Fruit fly (Drosophila melanogaster) whole organism, embryonic: ENCODE measurements around the gene Tom.

Experiments used
- Bgb ChIP-seq: fragments of 200-800 bp; sonication (Bioruptor generic); IDR thresholded peaks from 2 replicates; pipeline ENCODE4 v1.3.6; 2022; ENCODE audit warnings: missing biosample characterization, missing genetic modification characterization; ENCODE audit not compliant: partially characterized antibody
- CG10431 ChIP-seq: fragments of 200-800 bp; sonication (Bioruptor generic); optimal IDR thresholded peaks from 3 replicates; lab custom pipeline; 2018; ENCODE audit warnings: missing biosample characterization, mild to moderate bottlenecking, missing genetic modification characterization
- CG12299 ChIP-seq: fragments of 200-800 bp; sonication (Bioruptor generic); optimal IDR thresholded peaks from 2 replicates; lab custom pipeline; 2018; ENCODE audit warnings: missing biosample characterization, mild to moderate bottlenecking, missing genetic modification characterization
- CG12744 ChIP-seq: fragments of 200-800 bp; sonication (Bioruptor generic); optimal IDR thresholded peaks from 2 replicates; lab custom pipeline; 2016; ENCODE audit warnings: missing biosample characterization, missing genetic modification characterization
- CG13296 ChIP-seq: fragments of 200-800 bp; sonication (Bioruptor generic); optimal IDR thresholded peaks from 3 replicates; lab custom pipeline; 2018; ENCODE audit warnings: missing biosample characterization, mild to moderate bottlenecking, missing genetic modification characterization
- CG14667 ChIP-seq: fragments of 200-800 bp; sonication (Bioruptor generic); IDR thresholded peaks from 2 replicates; pipeline ENCODE4 v1.3.6; 2022; ENCODE audit warnings: missing biosample characterization, missing genetic modification characterization
- CG15011 ChIP-seq: fragments of 200-800 bp; sonication (Bioruptor generic); optimal IDR thresholded peaks from 3 replicates; lab custom pipeline; 2018; ENCODE audit warnings: missing biosample characterization, mild to moderate bottlenecking, missing genetic modification characterization
- CG15479 ChIP-seq: fragments of 200-800 bp; sonication (Bioruptor generic); optimal IDR thresholded peaks from 3 replicates; lab custom pipeline; 2019; ENCODE audit warnings: missing biosample characterization, mild to moderate bottlenecking, missing genetic modification characterization, moderate library complexity
- CG17186 ChIP-seq: fragments of 200-800 bp; sonication (Bioruptor generic); optimal IDR thresholded peaks from 3 replicates; lab custom pipeline; 2017; ENCODE audit warnings: missing biosample characterization, missing genetic modification reagents, missing genetic modification characterization
- CG2120 ChIP-seq: fragments of 200-800 bp; sonication (Bioruptor generic); optimal IDR thresholded peaks from 3 replicates; lab custom pipeline; 2016; ENCODE audit warnings: missing biosample characterization, missing genetic modification characterization
- CG4617 ChIP-seq: fragments of 200-800 bp; sonication (Bioruptor generic); optimal IDR thresholded peaks from 3 replicates; lab custom pipeline; 2016; ENCODE audit warnings: missing biosample characterization, missing genetic modification characterization, borderline replicate concordance
- CG5245 ChIP-seq: fragments of 200-800 bp; sonication (Bioruptor generic); optimal IDR thresholded peaks from 3 replicates; lab custom pipeline; 2016; ENCODE audit warnings: missing biosample characterization, missing genetic modification characterization
- CG6854 ChIP-seq: fragments of 200-800 bp; sonication (Bioruptor generic); optimal IDR thresholded peaks from 3 replicates; lab custom pipeline; 2017; ENCODE audit warnings: missing biosample characterization, mild to moderate bottlenecking, missing genetic modification characterization
- CG9817 ChIP-seq: fragments of 200-800 bp; sonication (Bioruptor generic); optimal IDR thresholded peaks from 2 replicates; lab custom pipeline; 2018; ENCODE audit warnings: missing biosample characterization, mild to moderate bottlenecking, missing genetic modification characterization, moderate library complexity
- Deaf1 ChIP-seq: fragments of 200-800 bp; optimal IDR thresholded peaks from 3 replicates; lab custom pipeline; 2019; ENCODE audit warnings: missing biosample characterization, mild to moderate bottlenecking, missing genetic modification characterization, moderate library complexity
- Fer2 ChIP-seq: fragments of 200-800 bp; sonication (Bioruptor generic); optimal IDR thresholded peaks from 2 replicates; lab custom pipeline; 2018; ENCODE audit warnings: missing biosample characterization, mild to moderate bottlenecking, missing genetic modification characterization, moderate library complexity
- Fer3 ChIP-seq: fragments of 200-800 bp; sonication (Bioruptor generic); optimal IDR thresholded peaks from 2 replicates; lab custom pipeline; 2018; ENCODE audit warnings: missing biosample characterization, mild to moderate bottlenecking, missing genetic modification characterization, moderate library complexity
- H2.0 ChIP-seq: fragments of 200-800 bp; sonication (Bioruptor generic); IDR thresholded peaks from 2 replicates; pipeline ENCODE4 v1.3.6; 2022; ENCODE audit warnings: missing biosample characterization, missing genetic modification characterization
- HLH4C ChIP-seq: fragments of 200-800 bp; sonication (Bioruptor generic); IDR thresholded peaks from 3 replicates; pipeline ENCODE4 v1.3.6; 2022; ENCODE audit warnings: missing biosample characterization, missing genetic modification characterization; ENCODE audit not compliant: partially characterized antibody
- Lim3 ChIP-seq: fragments of 200-800 bp; sonication (Bioruptor generic); IDR thresholded peaks from 2 replicates; pipeline ENCODE4 v1.3.6; 2022; ENCODE audit warnings: missing biosample characterization, missing genetic modification characterization
- MTF-1 ChIP-seq: fragments of 200-800 bp; sonication (Bioruptor generic); optimal IDR thresholded peaks from 2 replicates; lab custom pipeline; 2018; ENCODE audit warnings: missing biosample characterization, mild to moderate bottlenecking, missing genetic modification characterization, borderline replicate concordance
- NfI ChIP-seq: fragments of 200-800 bp; sonication (Bioruptor generic); optimal IDR thresholded peaks from 3 replicates; lab custom pipeline; 2018; ENCODE audit warnings: missing biosample characterization, mild to moderate bottlenecking, missing genetic modification characterization, moderate library complexity
- Optix ChIP-seq: fragments of 200-800 bp; sonication (Bioruptor generic); IDR thresholded peaks from 3 replicates; pipeline ENCODE4 v1.3.6; 2022; ENCODE audit warnings: missing biosample characterization, missing genetic modification characterization
- Side ChIP-seq: fragments of 200-800 bp; sonication (Bioruptor generic); optimal IDR thresholded peaks from 2 replicates; lab custom pipeline; 2016; ENCODE audit warnings: missing biosample characterization, missing genetic modification characterization
- TFAM ChIP-seq: fragments of 200-800 bp; sonication (Bioruptor generic); optimal IDR thresholded peaks from 2 replicates; lab custom pipeline; 2017; ENCODE audit warnings: missing biosample characterization, missing genetic modification characterization, inconsistent platforms
- Usf ChIP-seq: fragments of 200-800 bp; sonication (Bioruptor generic); optimal IDR thresholded peaks from 2 replicates; lab custom pipeline; 2017; ENCODE audit warnings: missing genotype, missing biosample characterization, missing genetic modification characterization
- YL-1 ChIP-seq: fragments of 200-800 bp; sonication (Bioruptor generic); optimal IDR thresholded peaks from 3 replicates; lab custom pipeline; 2017; ENCODE audit warnings: missing biosample characterization, mild to moderate bottlenecking, missing genetic modification characterization
- az2 ChIP-seq: fragments of 200-800 bp; sonication (Bioruptor generic); optimal IDR thresholded peaks from 3 replicates; lab custom pipeline; 2016; ENCODE audit warnings: missing biosample characterization, missing genetic modification characterization
- bigmax ChIP-seq: fragments of 200-800 bp; sonication (Bioruptor generic); optimal IDR thresholded peaks from 2 replicates; lab custom pipeline; 2018; ENCODE audit warnings: missing biosample characterization, mild to moderate bottlenecking, missing genetic modification characterization
- bowl ChIP-seq: fragments of 200-800 bp; sonication (Bioruptor generic); IDR thresholded peaks from 2 replicates; pipeline ENCODE4 v1.3.6; 2022; ENCODE audit warnings: missing biosample characterization, missing genetic modification characterization
- br ChIP-seq: fragments of >200 bp; optimal IDR thresholded peaks from 2 replicates; lab custom pipeline; 2017
- cato ChIP-seq: fragments of 200-800 bp; sonication (Bioruptor generic); optimal IDR thresholded peaks from 2 replicates; lab custom pipeline; 2016; ENCODE audit warnings: missing biosample characterization, missing genetic modification characterization, borderline replicate concordance
- danr ChIP-seq: fragments of 200-800 bp; sonication (Bioruptor generic); IDR thresholded peaks from 2 replicates; pipeline ENCODE4 v1.3.6; 2022; ENCODE audit warnings: missing biosample characterization, missing genetic modification characterization
- dimm ChIP-seq: fragments of 200-800 bp; sonication (Bioruptor generic); IDR thresholded peaks from 2 replicates; pipeline ENCODE4 v1.3.6; 2022; ENCODE audit warnings: missing biosample characterization, missing genetic modification characterization
- gce ChIP-seq: fragments of 200-800 bp; sonication (Bioruptor generic); IDR thresholded peaks from 3 replicates; pipeline ENCODE4 v1.3.6; 2022; ENCODE audit warnings: missing biosample characterization, missing genetic modification characterization
- grau ChIP-seq: fragments of 200-800 bp; optimal IDR thresholded peaks from 3 replicates; lab custom pipeline; 2019; ENCODE audit warnings: missing biosample characterization, mild to moderate bottlenecking, missing genetic modification characterization, moderate library complexity
- hbn ChIP-seq: fragments of 200-800 bp; sonication (Bioruptor generic); IDR thresholded peaks from 2 replicates; pipeline ENCODE4 v1.3.6; 2022; ENCODE audit warnings: missing biosample characterization, missing genetic modification characterization; ENCODE audit not compliant: partially characterized antibody
- lab ChIP-seq: fragments of 200-800 bp; sonication (Bioruptor generic); optimal IDR thresholded peaks from 3 replicates; lab custom pipeline; 2017; ENCODE audit warnings: missing biosample characterization, missing genetic modification characterization, mild to moderate bottlenecking, moderate library complexity, missing genetic modification reagents
- lbe ChIP-seq: fragments of 200-800 bp; sonication (Bioruptor generic); optimal IDR thresholded peaks from 2 replicates; lab custom pipeline; 2016; ENCODE audit warnings: missing biosample characterization, mild to moderate bottlenecking, missing genetic modification characterization
- maf-S ChIP-seq: fragments of 200-800 bp; sonication (Bioruptor generic); optimal IDR thresholded peaks from 2 replicates; lab custom pipeline; 2016; ENCODE audit warnings: missing biosample characterization, missing genetic modification characterization
- nau ChIP-seq: fragments of 200-800 bp; sonication (Bioruptor generic); optimal IDR thresholded peaks from 3 replicates; lab custom pipeline; 2017; ENCODE audit warnings: missing biosample characterization, mild to moderate bottlenecking, missing genetic modification characterization, missing genetic modification reagents
- nom ChIP-seq: fragments of 200-800 bp; sonication (Bioruptor generic); optimal IDR thresholded peaks from 2 replicates; lab custom pipeline; 2017; ENCODE audit warnings: missing biosample characterization, missing genetic modification characterization, mild to moderate bottlenecking, moderate library complexity, missing genetic modification reagents
- otp ChIP-seq: fragments of 200-800 bp; sonication (Bioruptor generic); IDR thresholded peaks from 3 replicates; pipeline ENCODE4, ENCODE4 v1.3.6; 2022; ENCODE audit warnings: missing biosample characterization, missing genetic modification characterization
- prd ChIP-seq, 3 experiments: fragments of >200 bp in 2 of 3; fragments of 200-800 bp in 1 of 3; sonication (Bioruptor generic) in 1 of 3; optimal IDR thresholded peaks in 2 of 3; IDR thresholded peaks in 1 of 3; 2 replicates in 2 of 3; 3 replicates in 1 of 3; pipeline versions ENCODE4 v1.3.6 to Lab custom; 2017 to 2022; ENCODE audit warnings: missing biosample characterization in 1 of 3, missing genetic modification characterization in 1 of 3
- pum ChIP-seq: fragments of 200-800 bp; sonication (Bioruptor generic); optimal IDR thresholded peaks from 2 replicates; lab custom pipeline; 2016; ENCODE audit warnings: missing biosample characterization, missing genetic modification characterization
- salm ChIP-seq: fragments of 200-800 bp; sonication (Bioruptor generic); optimal IDR thresholded peaks from 2 replicates; lab custom pipeline; 2018; ENCODE audit warnings: missing biosample characterization, mild to moderate bottlenecking, missing genetic modification characterization
- tgo ChIP-seq: fragments of 200-800 bp; sonication (Bioruptor generic); IDR thresholded peaks from 3 replicates; pipeline ENCODE4 v1.3.6; 2022; ENCODE audit warnings: missing biosample characterization, missing genetic modification characterization
- tll ChIP-seq, 2 experiments: fragments of 200-800 bp in 1 of 2; fragments of >200 bp in 1 of 2; sonication (Bioruptor generic) in 1 of 2; optimal IDR thresholded peaks; 2 replicates each; lab custom pipeline; 2017 to 2019; ENCODE audit warnings: missing biosample characterization in 2 of 2, missing genetic modification characterization in 2 of 2, mild to moderate bottlenecking in 1 of 2, moderate library complexity in 1 of 2
- wek ChIP-seq: fragments of 200-800 bp; sonication (Bioruptor generic); optimal IDR thresholded peaks from 3 replicates; lab custom pipeline; 2018; ENCODE audit warnings: missing biosample characterization, mild to moderate bottlenecking, missing genetic modification characterization, moderate library complexity
- zf30C ChIP-seq: fragments of 200-800 bp; sonication (Bioruptor generic); optimal IDR thresholded peaks from 3 replicates; lab custom pipeline; 2018; ENCODE audit warnings: missing biosample characterization, mild to moderate bottlenecking, missing genetic modification characterization

Tom gene

dm6 chr3L:14982675-14983084 is 13.5 kb downstream of the Tom start, which contains the start of gene CG5114 (continued):
- TF ChIP-seq pum (peak; percentile 11), CG9817 (tag; lab: Kevin White, UChicago) (peak; percentile 22), Fer2 (no peak), zf30C (GFP tag; lab: Kevin White, UChicago) (peak; percentile 24), prd (optimal IDR thresholded peaks at IDR 0.05; lab: Kevin White, UChicago) (no peak), prd (GFP tag; IDR thresholded peaks at IDR 0.05; lab: Robert Waterston, UW) (no peak), CG6854 (GFP tag; lab: Kevin White, UChicago) (no peak), hbn (GFP tag; lab: Robert Waterston, UW) (peak; percentile 93), grau (tag; lab: Kevin White, UChicago) (peak; percentile 55), salm (no peak), danr (GFP tag; lab: Robert Waterston, UW) (no peak), HLH4C (GFP tag; lab: Robert Waterston, UW) (peak; percentile 77; the same call in 2 of the 3 replicates), wek (GFP tag; lab: Kevin White, UChicago) (no peak), TFAM (GFP tag; lab: Kevin White, UChicago) (no peak), lbe (GFP tag; lab: Kevin White, UChicago) (peak; percentile 41), cato (no peak), CG5245 (no peak), CG12299 (tag; lab: Kevin White, UChicago) (no peak), maf-S (peak; percentile 25), Side (peak; percentile 9), NfI (GFP tag; lab: Kevin White, UChicago) (peak; percentile 56), CG14667 (GFP tag; lab: Robert Waterston, UW) (no peak), H2.0 (peak; percentile 55; the same call in 1 of the 2 replicates), br (lab: Kevin White, UChicago) (no peak), Bgb (GFP tag; lab: Robert Waterston, UW) (peak; percentile 94), YL-1 (GFP tag; lab: Kevin White, UChicago) (peak; percentile 83), bigmax (GFP tag; lab: Kevin White, UChicago) (no peak), nom (no peak), dimm (GFP tag; lab: Robert Waterston, UW) (no peak), tll (GFP tag; optimal IDR thresholded peaks at IDR 0.05; lab: Kevin White, UChicago) (no peak), nau (GFP tag; lab: Kevin White, UChicago) (no peak), Deaf1 (no peak), CG4617 (GFP tag; lab: Kevin White, UChicago) (peak; percentile 66), CG12744 (GFP tag; lab: Kevin White, UChicago) (peak; percentile 3), tgo (GFP tag; lab: Robert Waterston, UW) (no peak), otp (no peak), Optix (no peak), lab (GFP tag; lab: Kevin White, UChicago) (peak; percentile 65), Lim3 (GFP tag; lab: Robert Waterston, UW) (no peak), Usf (GFP tag; lab: Kevin White, UChicago) (no peak), CG2120 (GFP tag; lab: Kevin White, UChicago) (peak; percentile 62), CG15479 (GFP tag; lab: Kevin White, UChicago) (no peak), CG10431 (GFP tag; lab: Kevin White, UChicago) (no peak), CG15011 (no peak), MTF-1 (GFP tag; lab: Kevin White, UChicago) (no peak), Fer3 (tag; lab: Kevin White, UChicago) (peak; percentile 42), gce (GFP tag; lab: Robert Waterston, UW) (no peak), az2 (GFP tag; lab: Kevin White, UChicago) (peak; percentile 34), bowl (GFP tag; lab: Robert Waterston, UW) (no peak), CG17186 (GFP tag; lab: Kevin White, UChicago) (peak; percentile 64), CG13296 (GFP tag; lab: Kevin White, UChicago) (peak; percentile 32)
